Worm (Caenorhabditis elegans) whole organism, young adult: ENCODE results near the gene K12H4.7.

ENCODE experiments used
- B0019.2 ChIP-seq: fragments of 200-800 bp; sonication (Bioruptor generic); conservative IDR thresholded peaks from 2 replicates; pipeline ENCODE4 v1.3.6; 2022; ENCODE audit warnings: missing genetic modification reagents, missing genetic modification characterization, missing compliant biosample characterization
- B0261.1 ChIP-seq: sonication (generic microtip); optimal IDR thresholded peaks from 2 replicates; lab custom pipeline; 2016; ENCODE audit warnings: mild to moderate bottlenecking, missing genetic modification characterization, moderate library complexity, missing compliant biosample characterization
- F10E7.11 ChIP-seq: sonication (generic microtip); optimal IDR thresholded peaks from 2 replicates; lab custom pipeline; 2017; ENCODE audit warnings: mild to moderate bottlenecking, missing genetic modification characterization, moderate library complexity, missing compliant biosample characterization
- F49E8.2 ChIP-seq: sonication (generic microtip); optimal IDR thresholded peaks from 3 replicates; lab custom pipeline; 2017; ENCODE audit warnings: missing genetic modification characterization, mild to moderate bottlenecking, missing compliant biosample characterization, antibody characterized with exemption, moderate library complexity; ENCODE audit not compliant: insufficient read depth
- F52B5.7 ChIP-seq: sonication (generic microtip); optimal IDR thresholded peaks from 2 replicates; lab custom pipeline; 2016; ENCODE audit warnings: mild to moderate bottlenecking, missing genetic modification characterization, missing compliant biosample characterization
- F55B11.4 ChIP-seq: sonication (generic microtip); optimal IDR thresholded peaks from 2 replicates; lab custom pipeline; 2016; ENCODE audit warnings: missing compliant biosample characterization, missing genetic modification characterization, borderline replicate concordance; ENCODE audit not compliant: insufficient read depth
- F57A8.1 ChIP-seq: fragments of 200-800 bp; sonication (Bioruptor generic); optimal IDR thresholded peaks from 2 replicates; lab custom pipeline; 2018; ENCODE audit warnings: mild to moderate bottlenecking, missing genetic modification characterization, moderate library complexity, missing compliant biosample characterization
- K11D2.4 ChIP-seq: fragments of 200-800 bp; sonication (Bioruptor generic); IDR thresholded peaks from 2 replicates; pipeline ENCODE4 v1.3.6; 2022; ENCODE audit warnings: missing genetic modification reagents, missing genetic modification characterization, missing compliant biosample characterization
- T07F8.4 ChIP-seq: sonication (generic microtip); optimal IDR thresholded peaks from 2 replicates; lab custom pipeline; 2016; ENCODE audit warnings: mild to moderate bottlenecking, missing genetic modification characterization, moderate library complexity, missing compliant biosample characterization
- Y53F4B.3 ChIP-seq: fragments of 200-800 bp; sonication (Bioruptor generic); IDR thresholded peaks from 2 replicates; pipeline ENCODE4 v1.3.6; 2022; ENCODE audit warnings: missing genetic modification reagents, missing genetic modification characterization, missing compliant biosample characterization
- Y79H2A.3 ChIP-seq: fragments of 200-800 bp; sonication (Bioruptor generic); conservative IDR thresholded peaks from 2 replicates; pipeline ENCODE4 v1.3.6; 2022; ENCODE audit warnings: missing genetic modification reagents, missing genetic modification characterization, missing compliant biosample characterization
- Y95B8A.8 ChIP-seq: fragments of 200-800 bp; sonication (Bioruptor generic); IDR thresholded peaks from 2 replicates; pipeline ENCODE4 v1.3.6; 2022; ENCODE audit warnings: missing genetic modification reagents, missing genetic modification characterization, missing compliant biosample characterization
- bed-2 ChIP-seq: fragments of 200-800 bp; sonication (Bioruptor generic); IDR thresholded peaks from 2 replicates; pipeline ENCODE4 v1.3.6; 2022; ENCODE audit warnings: missing genetic modification reagents, missing genetic modification characterization, missing compliant biosample characterization
- cebp-1 ChIP-seq, 2 experiments: fragments of 200-800 bp in 1 of 2; sonication (Bioruptor generic) in 1 of 2; sonication (generic microtip) in 1 of 2; IDR thresholded peaks in 1 of 2; optimal IDR thresholded peaks in 1 of 2; 2 replicates each; pipeline versions ENCODE4 v1.3.6 to Lab custom; 2017 to 2022; ENCODE audit warnings: missing compliant biosample characterization in 2 of 2, missing genetic modification characterization in 2 of 2, mild to moderate bottlenecking in 1 of 2, missing genetic modification reagents in 1 of 2, moderate library complexity in 1 of 2
- ceh-100 ChIP-seq: fragments of 200-800 bp; sonication (Bioruptor generic); IDR thresholded peaks from 2 replicates; pipeline ENCODE4 v1.3.6; 2022; ENCODE audit warnings: missing genetic modification reagents, missing genetic modification characterization, missing compliant biosample characterization
- ceh-91 ChIP-seq: fragments of 200-800 bp; sonication (Bioruptor generic); IDR thresholded peaks from 2 replicates; pipeline ENCODE4 v1.3.6; 2022; ENCODE audit warnings: missing genetic modification reagents, missing genetic modification characterization, missing compliant biosample characterization
- chd-7 ChIP-seq: sonication (generic microtip); optimal IDR thresholded peaks from 2 replicates; lab custom pipeline; 2016; ENCODE audit warnings: mild to moderate bottlenecking, missing genetic modification characterization, moderate library complexity, missing compliant biosample characterization
- die-1 ChIP-seq: sonication (generic microtip); optimal IDR thresholded peaks from 2 replicates; lab custom pipeline; 2016; ENCODE audit warnings: missing genotype, mild to moderate bottlenecking, missing genetic modification characterization, missing compliant biosample characterization
- egl-18 ChIP-seq: fragments of 200-800 bp; sonication (Bioruptor generic); IDR thresholded peaks from 2 replicates; pipeline ENCODE4 v1.3.6; 2022; ENCODE audit warnings: missing genetic modification reagents, missing genetic modification characterization, missing compliant biosample characterization
- hlh-26 ChIP-seq: fragments of 200-800 bp; sonication (Bioruptor generic); conservative IDR thresholded peaks from 2 replicates; pipeline ENCODE4 v1.3.6; 2022; ENCODE audit warnings: missing genetic modification reagents, missing genetic modification characterization, missing compliant biosample characterization
- hmg-1.2 ChIP-seq: fragments of 200-800 bp; sonication (Bioruptor generic); IDR thresholded peaks from 2 replicates; pipeline ENCODE4 v1.3.6; 2022; ENCODE audit warnings: missing genetic modification reagents, missing genetic modification characterization, missing compliant biosample characterization
- hmg-20 ChIP-seq: fragments of 200-800 bp; sonication (Bioruptor generic); IDR thresholded peaks from 2 replicates; pipeline ENCODE4 v1.3.6; 2022; ENCODE audit warnings: missing genetic modification reagents, missing genetic modification characterization, missing compliant biosample characterization
- hrde-1 ChIP-seq: sonication (generic microtip); optimal IDR thresholded peaks from 2 replicates; lab custom pipeline; 2016; ENCODE audit warnings: missing genetic modification characterization, mild to moderate bottlenecking, missing compliant biosample characterization, moderate library complexity, missing genotype, missing genetic modification reagents, borderline replicate concordance
- let-526 ChIP-seq: fragments of 200-800 bp; sonication (Bioruptor generic); IDR thresholded peaks from 2 replicates; pipeline ENCODE4 v1.3.6; 2022; ENCODE audit warnings: missing genetic modification reagents, missing genetic modification characterization, missing compliant biosample characterization
- lin-35 ChIP-seq, 3 experiments: fragments of 150-350 bp in 2 of 3; sonication (generic microtip) in 1 of 3; optimal IDR thresholded peaks; 2 replicates each; lab custom pipeline; 2014 to 2018; ENCODE audit warnings: missing biosample characterization in 3 of 3, missing genetic modification characterization in 3 of 3, missing genetic modification reagents in 3 of 3
- lin-54 ChIP-seq: fragments of 200-800 bp; sonication (Bioruptor generic); optimal IDR thresholded peaks from 2 replicates; lab custom pipeline; 2018; ENCODE audit warnings: mild to moderate bottlenecking, missing genetic modification characterization, missing compliant biosample characterization
- madf-8 ChIP-seq: fragments of 200-800 bp; sonication (Bioruptor generic); conservative IDR thresholded peaks from 2 replicates; pipeline ENCODE4 v1.3.6; 2022; ENCODE audit warnings: missing genetic modification reagents, missing genetic modification characterization, missing compliant biosample characterization
- mel-28 ChIP-seq: sonication (generic microtip); optimal IDR thresholded peaks from 2 replicates; lab custom pipeline; 2016; ENCODE audit warnings: borderline replicate concordance, mild to moderate bottlenecking, missing genetic modification characterization, missing compliant biosample characterization
- mes-4 ChIP-seq: sonication (generic microtip); optimal IDR thresholded peaks from 2 replicates; lab custom pipeline; 2016; ENCODE audit warnings: missing genotype, missing genetic modification characterization, missing compliant biosample characterization
- nfya-1 ChIP-seq: sonication (generic microtip); optimal IDR thresholded peaks from 2 replicates; lab custom pipeline; 2017; ENCODE audit warnings: antibody characterized with exemption, missing compliant biosample characterization, missing genetic modification characterization, borderline replicate concordance; ENCODE audit not compliant: insufficient read depth
- nhr-27 ChIP-seq: fragments of 200-800 bp; sonication (Bioruptor generic); optimal IDR thresholded peaks from 2 replicates; lab custom pipeline; 2018; ENCODE audit warnings: mild to moderate bottlenecking, missing genetic modification characterization, moderate library complexity, missing compliant biosample characterization
- rcor-1 ChIP-seq: fragments of 200-800 bp; sonication (Bioruptor generic); IDR thresholded peaks from 2 replicates; pipeline ENCODE4 v1.3.6; 2022; ENCODE audit warnings: missing genetic modification reagents, missing genetic modification characterization, missing compliant biosample characterization
- sea-2 ChIP-seq: fragments of 200-800 bp; sonication (Bioruptor generic); IDR thresholded peaks from 2 replicates; pipeline ENCODE4 v1.3.6; 2022; ENCODE audit warnings: missing genetic modification characterization, missing compliant biosample characterization
- snpc-1.3 ChIP-seq: sonication (generic microtip); optimal IDR thresholded peaks from 2 replicates; lab custom pipeline; 2017; ENCODE audit warnings: missing genetic modification characterization, mild to moderate bottlenecking, missing compliant biosample characterization, antibody characterized with exemption, moderate library complexity, missing genotype, missing genetic modification reagents; ENCODE audit not compliant: insufficient read depth
- ztf-22 ChIP-seq: fragments of 200-800 bp; sonication (Bioruptor generic); optimal IDR thresholded peaks from 2 replicates; lab custom pipeline; 2018; ENCODE audit warnings: mild to moderate bottlenecking, missing genetic modification characterization, moderate library complexity, missing compliant biosample characterization
- ztf-3 ChIP-seq: fragments of 200-800 bp; sonication (Bioruptor generic); optimal IDR thresholded peaks from 2 replicates; lab custom pipeline; 2018; ENCODE audit warnings: mild to moderate bottlenecking, missing genetic modification characterization, missing compliant biosample characterization

The K12H4.7 gene

DNA sequence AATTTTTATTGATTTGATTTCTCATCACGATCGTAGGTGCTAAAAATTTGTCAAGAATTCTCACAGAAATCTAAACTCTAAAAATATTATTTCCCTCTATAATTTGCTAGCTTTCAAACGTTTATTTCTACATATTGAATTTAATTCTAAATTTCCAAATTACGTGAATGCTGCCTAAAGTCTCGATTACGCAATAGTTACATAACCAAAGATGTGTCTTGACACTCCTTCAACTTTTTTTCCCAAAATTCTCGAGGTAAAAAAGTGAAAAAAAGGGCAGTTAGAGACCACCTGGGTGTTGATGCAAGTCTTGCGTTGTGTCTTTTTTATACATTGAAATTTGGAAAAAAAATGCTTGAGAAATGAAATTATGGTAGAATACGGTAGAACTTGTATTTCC lies 957 bp upstream of the K12H4.7 start:
- TF ChIP-seq nfya-1 (no peak), Y53F4B.3 (GFP tag; lab: Robert Waterston, UW) (no peak), lin-54 (GFP tag; lab: Kevin White, UChicago) (no peak), chd-7 (tag; lab: Kevin White, UChicago) (no peak), ceh-91 (no peak), hlh-26 (GFP tag; lab: Robert Waterston, UW) (no peak), F55B11.4 (tag; lab: Kevin White, UChicago) (no peak), T07F8.4 (tag; lab: Kevin White, UChicago) (no peak), sea-2 (GFP tag; lab: Robert Waterston, UW) (no peak), F52B5.7 (tag; lab: Kevin White, UChicago) (no peak), F49E8.2 (tag; lab: Kevin White, UChicago) (no peak), madf-8 (GFP tag; lab: Robert Waterston, UW) (no peak), hmg-1.2 (no peak), Y79H2A.3 (GFP tag; lab: Robert Waterston, UW) (no peak), let-526 (GFP tag; lab: Robert Waterston, UW) (no peak), bed-2 (GFP tag; lab: Robert Waterston, UW) (no peak), F10E7.11 (tag; lab: Kevin White, UChicago) (no peak), snpc-1.3 (tag; lab: Kevin White, UChicago) (no peak), K11D2.4 (GFP tag; lab: Robert Waterston, UW) (no peak)

DNA sequence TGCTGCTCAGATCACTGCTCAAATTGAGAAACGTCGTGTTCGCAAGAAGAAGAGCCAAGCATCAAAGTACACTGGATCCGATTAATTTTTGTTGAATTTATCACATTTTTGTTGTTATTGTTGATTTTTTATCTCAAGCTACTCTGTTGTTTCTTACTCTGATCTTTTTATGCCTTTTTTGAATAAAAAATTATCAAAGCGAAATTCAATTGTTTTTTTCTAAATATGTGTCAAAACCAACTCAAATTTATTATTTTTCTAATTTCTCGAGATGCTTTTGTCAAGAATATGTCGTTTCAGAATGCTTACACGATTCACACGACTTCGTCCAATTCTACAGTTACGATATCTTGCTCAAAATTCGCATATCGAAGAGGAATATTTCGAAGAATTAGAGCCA lies 3.5 kb downstream of the K12H4.7 start, which contains the start of gene K12H4.2:
Gene K12H4.2 (plus strand): TSS at position 301 of the 400 bp plus-strand sequence.
- TF ChIP-seq die-1 (tag; lab: Kevin White, UChicago) = no peak
- no peak for TF ChIP-seq ceh-100 (GFP tag; lab: Robert Waterston, UW)
- TF ChIP-seq rcor-1 (GFP tag; lab: Robert Waterston, UW) = no peak
- no peak for TF ChIP-seq ztf-22 (GFP tag; lab: Kevin White, UChicago)
- TF ChIP-seq B0019.2 (GFP tag; lab: Robert Waterston, UW) = no peak
- TF ChIP-seq lin-54 (GFP tag; lab: Kevin White, UChicago) = no peak
- TF ChIP-seq B0261.1 (tag; lab: Kevin White, UChicago) = no peak
- TF ChIP-seq hmg-20 = no peak
- TF ChIP-seq ztf-3 = no peak
- TF ChIP-seq egl-18 (GFP tag; lab: Robert Waterston, UW) = no peak
- no peak for TF ChIP-seq mes-4 (tag; lab: Kevin White, UChicago)
- TF ChIP-seq nhr-27 (tag; lab: Kevin White, UChicago) = no peak
- TF ChIP-seq Y95B8A.8 (GFP tag; lab: Robert Waterston, UW) = no peak
- no peak for TF ChIP-seq F57A8.1 (GFP tag; lab: Kevin White, UChicago)
- TF ChIP-seq hrde-1 (tag; lab: Kevin White, UChicago) = no peak
- TF ChIP-seq mel-28 (tag; lab: Kevin White, UChicago) = no peak
- TF ChIP-seq lin-35 (GFP tag; optimal IDR thresholded peaks at IDR 0.05; lab: Kevin White, UChicago) = no peak
- no peak for TF ChIP-seq cebp-1 (GFP tag; IDR thresholded peaks at IDR 0.05; lab: Robert Waterston, UW)
- TF ChIP-seq cebp-1 (tag; optimal IDR thresholded peaks at IDR 0.05; lab: Kevin White, UChicago) = no peak
